Worm (Caenorhabditis elegans) whole organism, L4/young adult: Measurements from ENCODE around the gene tin-10.

Source experiments
- W03F9.2 ChIP-seq: fragments of 150-350 bp; optimal IDR thresholded peaks from 2 replicates; lab custom pipeline; 2014; ENCODE audit warnings: missing biosample characterization, missing genetic modification characterization
- dao-5 ChIP-seq: sonication (generic microtip); optimal IDR thresholded peaks from 2 replicates; lab custom pipeline; 2016; ENCODE audit warnings: missing genotype, missing genetic modification characterization, moderate library complexity, missing compliant biosample characterization
- him-1 ChIP-seq: sonication (generic microtip); optimal IDR thresholded peaks from 2 replicates; lab custom pipeline; 2016; ENCODE audit warnings: missing genotype, missing genetic modification reagents, missing genetic modification characterization, missing compliant biosample characterization

tin-10 gene

DNA sequence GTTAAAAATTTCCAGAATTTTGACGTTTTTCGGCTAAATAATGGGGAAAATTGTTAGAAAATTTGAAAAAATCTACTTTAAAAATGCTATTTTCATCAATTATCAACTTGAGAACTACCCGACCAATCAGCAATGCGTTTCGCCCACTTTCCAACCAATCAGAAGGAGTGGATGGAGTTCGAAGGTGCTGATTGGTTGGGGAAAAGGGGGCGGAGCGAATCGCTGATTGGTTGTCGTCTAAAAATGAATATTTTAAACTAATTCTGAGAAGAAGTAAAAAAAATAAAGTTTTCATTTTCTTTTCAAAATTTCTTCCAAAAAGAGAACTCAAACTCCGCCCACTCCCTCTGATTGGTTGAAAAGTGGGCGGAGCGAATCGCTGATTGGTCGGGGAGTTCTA, 12.4 kb downstream of the tin-10 start:
- TF ChIP-seq W03F9.2 (tag; lab: Kevin White, UChicago), result no peak
- TF ChIP-seq dao-5 (tag; lab: Kevin White, UChicago), result no peak
- no peak for TF ChIP-seq him-1 (tag; lab: Kevin White, UChicago)

DNA sequence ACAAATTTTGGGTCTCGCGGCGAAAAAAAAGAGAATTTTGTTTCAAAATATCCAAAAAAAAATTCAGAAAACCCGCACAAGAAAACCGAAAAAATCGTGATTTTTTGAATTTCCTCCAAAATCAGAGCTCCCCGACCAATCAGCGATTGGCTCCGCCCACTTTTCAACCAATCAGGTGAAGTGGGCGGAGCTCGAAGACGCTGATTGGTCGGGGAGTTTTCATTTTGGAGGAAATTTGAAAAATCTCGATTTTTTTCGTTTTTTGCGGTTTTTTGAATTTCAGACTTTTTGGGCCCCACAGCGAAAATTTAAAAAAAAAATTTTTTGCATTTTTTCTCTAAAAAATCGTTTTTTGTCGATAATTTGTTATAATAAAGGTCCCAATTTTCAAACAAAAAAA, 13.1 kb downstream of the tin-10 start:
- TF ChIP-seq him-1 (tag; lab: Kevin White, UChicago) (no peak), dao-5 (tag; lab: Kevin White, UChicago) (no peak), W03F9.2 (tag; lab: Kevin White, UChicago) (no peak)

DNA sequence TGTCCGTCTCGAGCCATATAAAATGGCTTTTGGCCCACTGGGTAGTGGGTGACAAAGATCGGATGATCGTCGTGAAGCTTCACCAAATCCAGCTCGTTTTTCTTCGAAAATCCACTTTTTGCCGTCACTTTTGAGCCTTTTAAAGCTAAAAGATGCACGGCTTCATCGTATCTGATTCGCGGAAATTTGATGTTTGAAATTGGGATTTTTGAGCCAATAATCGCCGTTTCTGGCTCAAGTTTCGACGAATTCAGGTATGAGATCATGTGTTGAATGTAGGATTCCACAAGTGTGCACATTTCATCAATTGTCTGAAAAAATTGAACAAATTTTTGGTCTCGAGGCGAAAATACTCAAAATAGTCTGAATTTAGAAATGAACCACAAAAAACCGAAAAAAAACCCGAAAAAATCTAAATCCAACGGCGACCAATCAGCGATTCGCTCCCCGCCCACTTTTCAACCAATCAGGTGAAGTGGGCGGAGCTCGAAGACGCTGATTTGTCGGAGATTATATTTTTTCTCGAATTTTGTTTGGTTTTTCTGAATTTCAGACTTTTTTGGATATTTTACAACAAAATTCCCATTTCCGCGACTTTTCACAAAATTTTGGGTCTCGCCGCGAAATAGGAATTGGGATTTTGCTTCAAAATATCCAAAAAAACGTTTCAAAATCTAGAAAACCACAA, 13.8 kb downstream of the tin-10 start:
- TF ChIP-seq dao-5 (tag; lab: Kevin White, UChicago) (no peak), him-1 (tag; lab: Kevin White, UChicago) (no peak)

DNA sequence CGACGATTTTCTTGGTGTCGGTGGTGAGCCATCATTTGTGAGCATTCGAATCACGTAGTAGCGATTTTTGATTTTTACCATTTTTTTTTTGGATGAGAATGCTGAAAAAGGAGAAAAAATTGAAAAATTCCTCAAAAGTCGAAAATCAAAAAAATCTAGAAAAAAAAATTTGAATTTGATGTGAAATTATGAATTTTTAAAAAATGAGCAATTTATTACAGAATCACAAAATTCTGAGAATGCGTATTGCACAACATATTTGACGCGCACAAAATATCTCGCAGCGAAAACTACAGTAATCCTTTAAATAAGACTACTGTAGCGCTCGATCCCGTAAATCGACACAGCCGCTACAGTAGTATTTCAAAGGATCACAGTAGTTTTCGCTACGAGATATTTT, 15.4 kb downstream of the tin-10 start, which contains the start of gene popl-5:
TSS of gene popl-5 (minus strand) at position 101 of the 400 bp plus-strand sequence.
- TF ChIP-seq W03F9.2 (tag; lab: Kevin White, UChicago) (no peak), him-1 (tag; lab: Kevin White, UChicago) (no peak), dao-5 (tag; lab: Kevin White, UChicago) (no peak)

DNA sequence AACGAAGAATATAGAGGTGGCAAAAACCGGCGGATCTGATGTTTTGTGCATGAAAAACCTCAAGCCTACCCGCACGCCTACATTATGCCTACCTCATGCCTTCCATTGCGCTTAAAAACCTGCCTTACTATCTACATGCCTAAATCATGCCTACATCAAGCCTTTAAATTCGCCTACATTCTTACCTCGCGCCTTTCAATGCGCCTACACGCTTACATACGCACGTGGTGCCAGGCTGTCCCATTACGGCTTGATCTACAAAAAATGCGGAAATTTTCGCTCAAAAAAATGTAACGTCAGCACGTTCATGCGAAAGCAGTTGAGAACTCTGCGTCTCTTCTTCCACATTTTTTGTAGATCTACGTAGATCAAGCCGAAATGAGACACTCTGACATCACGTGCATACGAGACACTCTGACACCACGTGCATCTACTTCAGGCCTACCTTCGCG, 18.5 kb downstream of the tin-10 start, which contains the start of gene fbxa-220:
TSS of gene fbxa-220 (minus strand) at position 51 of the 452 bp plus-strand sequence.
- TF ChIP-seq him-1 (tag; lab: Kevin White, UChicago) (no peak), W03F9.2 (tag; lab: Kevin White, UChicago) (no peak), dao-5 (tag; lab: Kevin White, UChicago) (no peak)

DNA sequence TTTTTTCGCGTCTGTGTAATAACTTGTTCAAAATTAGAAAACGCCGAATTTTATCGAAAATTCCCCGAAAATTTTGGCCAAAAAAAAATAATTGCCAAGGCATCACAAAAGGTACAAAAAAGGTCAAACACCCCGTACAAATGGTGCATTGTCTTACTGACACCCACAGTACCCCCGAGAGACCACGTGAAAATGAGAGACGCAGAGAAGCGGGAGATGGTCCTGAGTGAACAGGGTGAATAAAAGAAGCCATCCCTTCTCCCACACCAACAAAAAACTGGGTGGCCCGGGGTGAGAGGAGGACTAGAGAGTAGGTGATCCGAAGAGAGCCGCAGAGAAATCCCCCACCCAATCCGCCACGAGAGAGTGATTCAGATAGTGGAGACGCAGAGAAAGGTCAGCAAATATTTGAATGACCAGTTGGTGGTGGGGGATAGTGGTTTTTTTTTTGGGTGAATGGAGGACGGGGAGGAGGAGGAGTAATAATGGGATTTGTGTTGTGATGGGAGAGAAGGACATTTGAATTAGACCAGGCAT, 21.3 kb downstream of the tin-10 start:
- no peak for TF ChIP-seq W03F9.2 (tag; lab: Kevin White, UChicago)
- TF ChIP-seq dao-5 (tag; lab: Kevin White, UChicago), result no peak
- TF ChIP-seq him-1 (tag; lab: Kevin White, UChicago), result no peak

DNA sequence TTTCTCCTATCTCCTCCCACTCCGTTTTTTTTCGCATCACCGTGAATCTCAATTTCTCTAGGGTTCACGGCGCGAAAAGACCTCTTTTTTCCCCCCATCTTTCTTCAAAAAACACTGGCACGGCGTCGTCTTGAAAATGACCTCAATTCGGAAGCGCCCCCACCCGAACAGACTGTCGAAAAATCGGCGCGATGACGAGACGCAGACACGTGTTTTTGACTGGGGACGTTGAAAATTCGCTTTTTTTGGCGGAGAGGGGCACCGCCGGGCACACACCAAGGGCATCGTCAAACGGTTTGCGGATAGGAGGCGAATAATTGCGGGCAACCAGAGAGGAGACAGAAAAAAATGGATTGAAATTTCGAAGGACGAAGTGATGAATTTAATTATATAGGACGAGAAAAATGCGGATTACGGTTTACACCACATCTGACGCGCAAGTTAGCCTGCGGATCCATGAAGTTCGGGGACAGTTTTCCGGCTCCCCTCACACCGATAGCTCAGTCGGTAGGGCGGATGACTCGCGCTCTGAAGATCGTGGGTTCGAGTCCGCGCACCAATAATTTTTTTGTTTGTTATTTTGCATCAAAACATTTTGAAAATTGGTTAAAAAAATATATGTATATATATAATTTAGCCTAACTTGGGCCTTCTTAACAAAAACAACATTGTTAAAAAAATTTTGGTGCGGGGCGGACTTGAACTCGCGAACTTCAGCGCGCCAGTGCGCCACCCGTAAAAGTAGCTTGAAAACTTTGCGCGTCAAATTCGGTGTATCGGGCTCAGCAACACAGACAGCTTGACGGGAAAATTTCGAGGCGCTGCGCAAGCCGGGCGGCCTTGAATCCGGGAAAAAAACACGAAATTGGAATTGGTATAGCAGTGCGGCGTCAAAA, 23.9 kb downstream of the tin-10 start:
- TF ChIP-seq W03F9.2 (tag; lab: Kevin White, UChicago) (no peak), him-1 (tag; lab: Kevin White, UChicago) (no peak)

DNA sequence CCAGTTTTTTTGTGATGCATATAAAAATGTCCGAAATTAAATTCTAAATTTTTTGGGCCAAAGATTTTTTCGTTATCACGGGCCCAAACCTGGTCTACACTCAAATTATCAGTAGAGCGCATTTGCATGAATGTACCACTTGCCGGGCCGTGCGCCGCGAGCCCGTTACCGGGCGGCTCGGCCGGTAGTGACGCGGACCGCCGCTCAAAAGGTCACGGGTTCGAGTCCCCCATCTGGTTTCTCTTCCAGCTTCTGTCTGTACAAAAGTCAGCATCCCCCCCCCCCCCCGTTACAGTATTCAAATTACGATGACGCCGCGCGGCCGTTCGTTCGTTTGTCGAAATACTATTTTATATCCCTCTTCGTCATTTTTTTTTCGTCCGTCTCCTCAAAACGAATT, 25.3 kb downstream of the tin-10 start:
- TF ChIP-seq W03F9.2 (tag; lab: Kevin White, UChicago), result no peak
- no peak for TF ChIP-seq dao-5 (tag; lab: Kevin White, UChicago)
- TF ChIP-seq him-1 (tag; lab: Kevin White, UChicago), result no peak

DNA sequence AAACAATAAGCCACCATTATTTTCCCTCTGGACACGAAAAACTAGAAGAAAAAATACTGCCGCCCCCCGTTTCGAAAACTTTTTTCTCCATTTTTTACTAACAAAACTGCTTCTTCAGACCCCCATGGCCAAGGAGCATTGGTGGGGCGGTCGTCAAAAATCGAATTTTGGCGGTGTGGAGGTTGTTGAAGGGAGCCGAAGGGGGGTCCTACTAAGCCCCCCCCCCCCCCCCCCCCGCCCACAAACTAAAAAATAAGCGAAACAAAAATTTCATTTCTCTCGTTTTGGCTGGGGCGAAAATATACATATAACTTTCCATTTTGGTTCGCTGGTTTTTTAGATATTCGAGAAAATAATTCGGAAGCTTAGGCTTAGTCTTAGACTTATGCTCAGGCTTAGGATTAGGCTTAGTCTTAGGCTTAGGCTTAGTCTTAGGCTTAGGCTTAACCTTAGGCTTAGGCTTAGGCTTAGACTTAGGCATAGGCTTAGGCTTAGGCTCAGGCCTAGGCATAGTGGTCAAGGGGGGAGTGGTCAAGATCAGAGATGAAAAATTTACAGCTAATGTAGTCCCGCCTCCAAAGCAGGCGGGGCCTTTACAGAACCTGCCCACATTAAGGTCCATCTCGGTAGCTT, 27.9 kb downstream of the tin-10 start:
- TF ChIP-seq dao-5 (tag; lab: Kevin White, UChicago) (no peak), W03F9.2 (tag; lab: Kevin White, UChicago) (no peak), him-1 (tag; lab: Kevin White, UChicago) (no peak)

DNA sequence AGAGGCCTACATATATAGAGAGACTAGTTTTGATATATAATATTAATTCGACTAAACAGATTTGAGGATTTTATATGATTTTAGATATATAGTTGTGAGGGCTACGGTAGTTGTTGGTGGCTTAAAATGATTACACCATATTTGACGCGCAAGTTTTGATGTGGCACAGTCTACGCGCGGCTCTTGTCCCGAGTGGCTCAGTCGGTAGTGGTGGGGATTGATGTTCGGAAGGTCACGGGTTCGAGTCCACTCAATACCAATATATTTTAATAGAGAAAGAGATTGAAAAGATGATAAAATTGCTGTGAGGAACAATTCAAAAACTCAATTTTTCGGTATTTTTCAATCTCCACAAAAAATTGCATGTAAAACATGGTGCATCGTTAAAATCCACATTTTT, 29.8 kb downstream of the tin-10 start:
- no peak for TF ChIP-seq dao-5 (tag; lab: Kevin White, UChicago)
- no peak for TF ChIP-seq W03F9.2 (tag; lab: Kevin White, UChicago)
- TF ChIP-seq him-1 (tag; lab: Kevin White, UChicago), result no peak

DNA sequence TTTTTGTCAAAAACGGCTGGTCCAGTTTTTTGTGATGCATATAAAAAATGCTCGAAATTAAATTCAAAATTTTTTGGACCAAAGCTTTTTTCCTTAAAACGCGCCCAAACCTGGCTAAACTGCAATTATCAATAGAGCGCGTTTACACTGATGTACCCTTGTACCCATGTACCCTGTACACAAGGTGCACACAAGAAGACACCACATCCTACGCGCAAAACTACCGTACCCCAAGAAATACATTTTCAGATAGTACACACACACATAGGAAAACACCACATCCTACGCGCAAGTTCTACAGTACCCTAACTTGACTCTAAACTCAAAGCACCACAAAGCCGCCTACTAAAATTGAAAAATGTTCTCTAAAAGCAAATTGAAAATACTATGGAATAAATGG, 31.3 kb downstream of the tin-10 start:
- no peak for TF ChIP-seq W03F9.2 (tag; lab: Kevin White, UChicago)

DNA sequence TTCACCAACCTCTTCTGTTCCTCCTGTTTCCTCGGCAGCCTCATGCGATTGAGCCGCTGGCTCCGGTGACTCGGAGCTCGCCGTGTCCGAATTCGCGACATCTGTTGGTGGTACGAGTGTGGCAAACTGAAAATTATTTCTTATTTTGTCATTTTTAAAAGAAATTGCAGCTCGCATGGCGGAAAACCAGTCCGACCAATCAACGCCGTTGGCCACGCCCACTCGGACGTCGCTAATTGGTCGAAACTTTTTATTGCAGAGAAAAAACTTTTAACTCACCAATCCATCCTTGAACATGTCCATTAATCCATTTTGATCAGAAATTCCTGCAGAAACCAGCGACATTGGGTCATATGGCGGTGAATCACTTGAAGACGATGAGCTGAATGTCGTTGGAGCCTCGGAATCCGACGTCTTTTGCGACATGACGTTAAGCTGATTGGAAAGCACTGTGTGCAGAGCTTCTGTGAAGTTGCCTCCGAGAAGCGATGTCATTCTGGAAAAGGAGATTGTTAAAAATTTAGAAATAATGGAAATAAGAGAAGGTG, 32.3 kb downstream of the tin-10 start, which contains the start of gene bed-2:
TSS of gene bed-2 (minus strand) at position 498 of the 548 bp plus-strand sequence.
- TF ChIP-seq W03F9.2 (tag; lab: Kevin White, UChicago) (no peak), dao-5 (tag; lab: Kevin White, UChicago) (no peak), him-1 (tag; lab: Kevin White, UChicago) (no peak)
